Fruit fly (Drosophila melanogaster): ENCODE measurements around the gene Marf.

DNA sequence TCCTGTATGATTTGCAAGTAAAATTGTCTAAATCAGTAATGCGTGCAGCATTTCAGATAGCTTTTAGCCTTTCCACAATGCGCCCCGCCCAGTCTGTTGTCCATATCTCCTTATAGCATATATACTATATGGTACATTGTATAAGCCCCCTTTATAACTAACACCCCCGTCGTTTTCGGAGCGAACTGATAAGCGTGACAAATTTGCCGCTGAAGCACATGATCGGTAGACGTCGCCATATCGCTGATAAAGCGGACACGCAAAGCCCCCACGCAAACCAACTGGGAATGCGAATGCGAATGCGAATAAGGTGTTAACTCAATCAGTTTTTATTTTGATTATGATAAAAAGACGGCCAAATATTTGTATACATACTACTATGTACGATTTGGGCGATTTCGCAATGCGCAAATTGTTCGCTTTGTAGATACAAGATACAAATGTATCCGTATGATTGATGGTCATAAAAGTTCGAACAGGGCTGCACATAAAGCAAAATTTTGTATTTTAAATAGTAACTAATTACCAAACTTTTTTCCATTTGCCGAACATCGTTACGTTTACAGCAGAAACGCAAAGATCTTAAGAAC, 10.6 kb upstream of the Marf start:
- TF ChIP-seq Hr78 (GFP tag; optimal IDR thresholded peaks at IDR 0.05) (no peak), Abd-B (GFP tag; optimal IDR thresholded peaks at IDR 0.05) (no peak), HLH106 (tag; optimal IDR thresholded peaks at IDR 0.05) (no peak), Myc (optimal IDR thresholded peaks at IDR 0.05) (no peak), lola (GFP tag; optimal IDR thresholded peaks at IDR 0.05) (no peak), psq (GFP tag; optimal IDR thresholded peaks at IDR 0.05) (no peak), CG9705 (GFP tag; optimal IDR thresholded peaks at IDR 0.05) (no peak), woc (GFP tag; optimal IDR thresholded peaks at IDR 0.05) (no peak)

All from whole organism, wandering third instar larva.